In genomic region chrII:5426054-5426453, ce11 we compare ENCODE assay signal across 4 worm cellular contexts.
TF ChIP-seq lines count a peak whose summit lies in the region.

No protein-coding gene starts in this region.

TF ChIP-seq in whole organism, L2 larva, 48 proteins besides CTCF, POLR2A, EP300 and RAD21 (continues in another document):
- TF ChIP-seq F13H6.1 (tag; optimal IDR thresholded peaks at IDR 0.05; lab: Kevin White, UChicago) (peak; percentile 38), lin-11 (tag; optimal IDR thresholded peaks at IDR 0.05; lab: Kevin White, UChicago) (no peak), nhr-129 (tag; optimal IDR thresholded peaks at IDR 0.05; lab: Kevin White, UChicago) (peak; percentile 92), elt-3 (tag; optimal IDR thresholded peaks at IDR 0.05; lab: Kevin White, UChicago) (no peak), egl-27 (tag; optimal IDR thresholded peaks at IDR 0.05; lab: Kevin White, UChicago) (no peak), zag-1 (tag; optimal IDR thresholded peaks at IDR 0.05; lab: Kevin White, UChicago) (no peak), nhr-12 (tag; optimal IDR thresholded peaks at IDR 0.05; lab: Kevin White, UChicago) (no peak), lin-13 (GFP tag; optimal IDR thresholded peaks at IDR 0.05; lab: Kevin White, UChicago) (no peak), sem-4 (tag; optimal IDR thresholded peaks at IDR 0.05; lab: Kevin White, UChicago) (no peak), elt-1 (tag; optimal IDR thresholded peaks at IDR 0.05; lab: Kevin White, UChicago) (no peak), nhr-237 (tag; optimal IDR thresholded peaks at IDR 0.05; lab: Kevin White, UChicago) (no peak), ztf-11 (tag; optimal IDR thresholded peaks at IDR 0.05; lab: Kevin White, UChicago) (no peak), ztf-4 (tag; optimal IDR thresholded peaks at IDR 0.05; lab: Kevin White, UChicago) (no peak), nhr-23 (tag; optimal IDR thresholded peaks at IDR 0.05; lab: Kevin White, UChicago) (no peak), fos-1 (tag; optimal IDR thresholded peaks at IDR 0.05; lab: Kevin White, UChicago) (peak; percentile 63), nhr-11 (tag; optimal IDR thresholded peaks at IDR 0.05; lab: Kevin White, UChicago) (no peak), ceh-82 (tag; optimal IDR thresholded peaks at IDR 0.05; lab: Kevin White, UChicago) (no peak), Y55F3AM.14 (GFP tag; optimal IDR thresholded peaks at IDR 0.05; lab: Kevin White, UChicago) (no peak), nhr-21 (tag; optimal IDR thresholded peaks at IDR 0.05; lab: Kevin White, UChicago) (no peak), nhr-77 (tag; optimal IDR thresholded peaks at IDR 0.05; lab: Kevin White, UChicago) (no peak), mdl-1 (tag; optimal IDR thresholded peaks at IDR 0.05; lab: Kevin White, UChicago) (no peak), lsy-2 (tag; optimal IDR thresholded peaks at IDR 0.05; lab: Kevin White, UChicago) (peak in 1 of 2 experiments; percentile 71), skn-1 (tag; optimal IDR thresholded peaks at IDR 0.05; lab: Kevin White, UChicago) (no peak), unc-62 (GFP tag; optimal IDR thresholded peaks at IDR 0.05; lab: Kevin White, UChicago) (no peak), sma-3 (GFP tag; optimal IDR thresholded peaks at IDR 0.05; lab: Kevin White, UChicago) (no peak)

TF ChIP-seq in whole organism, L4 larva, 104 proteins besides CTCF, POLR2A, EP300 and RAD21 (continues in another document):
- TF ChIP-seq spr-3 (GFP tag; optimal IDR thresholded peaks at IDR 0.05; lab: Kevin White, UChicago) (no peak), lsy-2 (tag; optimal IDR thresholded peaks at IDR 0.05; lab: Kevin White, UChicago) (peak in 1 of 2 experiments; percentile 69), nhr-42 (GFP tag; IDR thresholded peaks at IDR 0.05; lab: Robert Waterston, UW) (no peak), dmd-9 (GFP tag; IDR thresholded peaks at IDR 0.05; lab: Robert Waterston, UW) (no peak), nhr-41 (GFP tag; IDR thresholded peaks at IDR 0.05; lab: Robert Waterston, UW) (no peak), duxl-1 (tag; optimal IDR thresholded peaks at IDR 0.05; lab: Kevin White, UChicago; ENCODE audit: poor library complexity) (no peak), ceh-44 (GFP tag; IDR thresholded peaks at IDR 0.05; lab: Robert Waterston, UW) (no peak), vab-7 (GFP tag; IDR thresholded peaks at IDR 0.05; lab: Robert Waterston, UW) (no peak), F10B5.3 (tag; optimal IDR thresholded peaks at IDR 0.05; lab: Kevin White, UChicago) (no peak), nhr-111 (GFP tag; optimal IDR thresholded peaks at IDR 0.05; lab: Kevin White, UChicago) (no peak), hlh-11 (tag; optimal IDR thresholded peaks at IDR 0.05; lab: Kevin White, UChicago) (peak; percentile 77), pqm-1 (tag; optimal IDR thresholded peaks at IDR 0.05; lab: Kevin White, UChicago) (peak; percentile 58), arid-1 (GFP tag; conservative IDR thresholded peaks at IDR 0.05; lab: Robert Waterston, UW) (no peak), zfp-2 (tag; optimal IDR thresholded peaks at IDR 0.05; lab: Kevin White, UChicago) (no peak), daf-12 (tag; optimal IDR thresholded peaks at IDR 0.05; lab: Kevin White, UChicago) (no peak), zfp-3 (GFP tag; conservative IDR thresholded peaks at IDR 0.05; lab: Robert Waterston, UW) (no peak), attf-4 (tag; optimal IDR thresholded peaks at IDR 0.05; lab: Kevin White, UChicago) (no peak), lin-1 (GFP tag; IDR thresholded peaks at IDR 0.05; lab: Robert Waterston, UW) (no peak), ceh-62 (tag; optimal IDR thresholded peaks at IDR 0.05; lab: Kevin White, UChicago) (no peak), daf-16 (GFP tag; optimal IDR thresholded peaks at IDR 0.05; lab: Kevin White, UChicago) (no peak), daf-16 (tag; optimal IDR thresholded peaks at IDR 0.05; lab: Kevin White, UChicago) (peak; percentile 63), egl-43 (GFP tag; IDR thresholded peaks at IDR 0.05; lab: Robert Waterston, UW) (no peak), pha-4 (GFP tag; IDR thresholded peaks at IDR 0.05; lab: Robert Waterston, UW) (peak; percentile 55), pha-4 (tag; optimal IDR thresholded peaks at IDR 0.05; lab: Kevin White, UChicago) (peak; percentile 76), lin-38 (GFP tag; IDR thresholded peaks at IDR 0.05; lab: Robert Waterston, UW) (0 out of 2 replicates have a peak, but pooled peaks have one; percentile 9)

TF ChIP-seq in whole organism, late embryonic, 69 proteins besides CTCF, POLR2A, EP300 and RAD21:
- peak; percentile 95 for TF ChIP-seq hlh-30 (tag; optimal IDR thresholded peaks at IDR 0.05; lab: Kevin White, UChicago; ENCODE audit: insufficient read depth)
- TF ChIP-seq ceh-31 (tag; optimal IDR thresholded peaks at IDR 0.05; lab: Kevin White, UChicago): peak; percentile 6
- peak; percentile 33 for TF ChIP-seq unc-55 (GFP tag; optimal IDR thresholded peaks at IDR 0.05; lab: Kevin White, UChicago)
- peak; percentile 61 for TF ChIP-seq nfya-1 (tag; optimal IDR thresholded peaks at IDR 0.05; lab: Kevin White, UChicago)
- peak; percentile 74 for TF ChIP-seq elt-2 (tag; optimal IDR thresholded peaks at IDR 0.05; lab: Kevin White, UChicago)
- TF ChIP-seq ceh-24 (tag; optimal IDR thresholded peaks at IDR 0.05; lab: Kevin White, UChicago): no peak
- peak; percentile 43 for TF ChIP-seq tbx-2 (tag; optimal IDR thresholded peaks at IDR 0.05; lab: Kevin White, UChicago)
- no peak for TF ChIP-seq C08G9.2 (tag; optimal IDR thresholded peaks at IDR 0.05; lab: Kevin White, UChicago)

TF ChIP-seq in whole organism, mixed stage, embryonic, 35 proteins besides CTCF, POLR2A, EP300 and RAD21:
- no peak for TF ChIP-seq nhr-76 (tag; optimal IDR thresholded peaks at IDR 0.05; lab: Kevin White, UChicago)
- TF ChIP-seq nhr-237 (tag; optimal IDR thresholded peaks at IDR 0.05; lab: Kevin White, UChicago): no peak
- TF ChIP-seq ham-2 (GFP tag; optimal IDR thresholded peaks at IDR 0.05; lab: Kevin White, UChicago): no peak
- no peak for TF ChIP-seq bed-3 (GFP tag; optimal IDR thresholded peaks at IDR 0.05; lab: Kevin White, UChicago)
- no peak for TF ChIP-seq cnd-1 (tag; optimal IDR thresholded peaks at IDR 0.05; lab: Kevin White, UChicago)
- TF ChIP-seq ceh-39 (tag; optimal IDR thresholded peaks at IDR 0.05; lab: Kevin White, UChicago): peak; percentile 18
- TF ChIP-seq unc-62 (GFP tag; optimal IDR thresholded peaks at IDR 0.05; lab: Kevin White, UChicago): peak; percentile 39
- no peak for TF ChIP-seq zip-8 (tag; optimal IDR thresholded peaks at IDR 0.05; lab: Kevin White, UChicago)
- no peak for TF ChIP-seq blmp-1 (tag; optimal IDR thresholded peaks at IDR 0.05; lab: Kevin White, UChicago)
- TF ChIP-seq sptf-1 (tag; optimal IDR thresholded peaks at IDR 0.05; lab: Kevin White, UChicago): peak; percentile 38
- peak; percentile 29 for TF ChIP-seq unc-120 (tag; optimal IDR thresholded peaks at IDR 0.05; lab: Kevin White, UChicago; ENCODE audit: poor library complexity, severe bottlenecking)
- peak; percentile 33 for TF ChIP-seq pha-4 (tag; optimal IDR thresholded peaks at IDR 0.05; lab: Kevin White, UChicago)
- no peak for TF ChIP-seq flh-1 (GFP tag; optimal IDR thresholded peaks at IDR 0.05; lab: Kevin White, UChicago)
- no peak for TF ChIP-seq lsy-2 (tag; optimal IDR thresholded peaks at IDR 0.05; lab: Kevin White, UChicago)
- TF ChIP-seq mep-1 (tag; optimal IDR thresholded peaks at IDR 0.05; lab: Kevin White, UChicago): peak; percentile 3
- no peak for TF ChIP-seq unc-39 (tag; optimal IDR thresholded peaks at IDR 0.05; lab: Kevin White, UChicago)
